Worm (Caenorhabditis elegans): ENCODE results near the gene ZK546.4.

- TF ChIP-seq scrt-1 (GFP tag; IDR thresholded peaks at IDR 0.05) = no peak
- TF ChIP-seq sea-1 (GFP tag; conservative IDR thresholded peaks at IDR 0.05) = no peak
- TF ChIP-seq ama-1 (optimal IDR thresholded peaks at IDR 0.05) = no peak
- no peak for TF ChIP-seq pes-1 (GFP tag; IDR thresholded peaks at IDR 0.05)
Measured at ce11 chrII:4924729-4925128, 13.1 kb upstream of the ZK546.4 start.

All from whole organism, early embryonic.